Worm (Caenorhabditis elegans): ENCODE data around the gene Y56A3A.2.

Y56A3A.2 gene

ce11 chrIII:11843007-11843406, 19.0 kb downstream of the Y56A3A.2 start:
- no peak for TF ChIP-seq tbx-2 (tag; optimal IDR thresholded peaks at IDR 0.05)
- TF ChIP-seq mdl-1 (tag; optimal IDR thresholded peaks at IDR 0.05), result no peak
- TF ChIP-seq hmg-11 (tag; optimal IDR thresholded peaks at IDR 0.05), result no peak

DNA sequence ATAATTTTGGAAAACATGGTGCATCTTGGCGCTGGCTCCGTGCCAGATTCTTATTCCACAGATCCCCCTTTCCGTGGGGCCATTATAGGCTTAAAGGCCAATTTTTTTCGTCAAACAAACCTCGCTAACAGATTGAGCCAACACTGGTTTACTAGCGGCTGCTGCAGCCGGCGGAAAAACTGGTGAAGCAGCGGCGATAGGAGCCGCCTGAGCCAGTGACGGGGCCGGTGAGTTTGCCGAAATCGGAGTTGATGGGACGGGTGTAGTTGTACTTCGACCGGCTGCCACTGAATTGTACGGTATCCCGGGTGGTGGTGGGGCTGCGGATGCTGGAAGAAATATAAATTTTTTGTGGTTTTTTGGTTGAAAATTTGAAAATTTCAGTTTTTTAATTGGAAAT, 20.3 kb downstream of the Y56A3A.2 start:
- TF ChIP-seq eor-1 (tag; optimal IDR thresholded peaks at IDR 0.05) (no peak), ceh-16 (tag; optimal IDR thresholded peaks at IDR 0.05) (no peak), ZK546.5 (tag; optimal IDR thresholded peaks at IDR 0.05) (no peak), jun-1 (tag; optimal IDR thresholded peaks at IDR 0.05) (no peak), unc-62 (GFP tag; optimal IDR thresholded peaks at IDR 0.05) (no peak), skn-1 (tag; optimal IDR thresholded peaks at IDR 0.05) (no peak), ceh-28 (tag; optimal IDR thresholded peaks at IDR 0.05) (no peak), nfya-1 (tag; optimal IDR thresholded peaks at IDR 0.05; ENCODE audit: insufficient read depth) (no peak), mdl-1 (tag; optimal IDR thresholded peaks at IDR 0.05) (no peak), nhr-28 (tag; optimal IDR thresholded peaks at IDR 0.05) (no peak), unc-39 (tag; optimal IDR thresholded peaks at IDR 0.05) (no peak), ztf-4 (tag; optimal IDR thresholded peaks at IDR 0.05) (no peak), mml-1 (tag; optimal IDR thresholded peaks at IDR 0.05) (no peak), nhr-43 (tag; optimal IDR thresholded peaks at IDR 0.05; ENCODE audit: poor library complexity, severe bottlenecking) (no peak), egl-27 (tag; optimal IDR thresholded peaks at IDR 0.05) (no peak), fkh-10 (GFP tag; optimal IDR thresholded peaks at IDR 0.05) (no peak)

DNA sequence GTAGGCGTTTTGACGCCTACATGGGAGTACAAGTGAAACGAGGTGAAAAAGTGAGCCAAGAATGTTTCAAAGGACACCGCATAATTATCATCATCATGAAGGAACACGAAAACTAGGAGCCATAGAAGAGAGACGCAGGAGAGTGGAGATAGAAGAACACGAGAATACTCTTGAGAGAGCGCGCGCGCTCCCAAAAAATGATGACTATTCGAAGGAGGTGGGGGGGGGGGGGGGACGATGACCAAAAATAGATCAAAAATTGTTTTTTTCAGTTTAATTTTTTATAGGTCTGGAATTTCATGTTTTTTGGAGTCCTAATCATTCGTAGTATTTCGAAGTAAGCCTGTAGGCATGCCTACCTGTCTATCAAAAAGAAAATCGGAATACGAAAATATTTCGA, 25.3 kb downstream of the Y56A3A.2 start:
- peak; percentile 8 for TF ChIP-seq hmg-11 (tag; optimal IDR thresholded peaks at IDR 0.05)
- TF ChIP-seq egl-5 (tag; optimal IDR thresholded peaks at IDR 0.05), result no peak
- peak; percentile 92 for TF ChIP-seq skn-1 (tag; optimal IDR thresholded peaks at IDR 0.05)
- peak; percentile 21 for TF ChIP-seq nfya-1 (tag; optimal IDR thresholded peaks at IDR 0.05; ENCODE audit: insufficient read depth)
- TF ChIP-seq nhr-77 (tag; optimal IDR thresholded peaks at IDR 0.05), result no peak
- TF ChIP-seq nhr-25 (tag; optimal IDR thresholded peaks at IDR 0.05), result no peak
- TF ChIP-seq mml-1 (tag; optimal IDR thresholded peaks at IDR 0.05), result no peak
- TF ChIP-seq ceh-9 (tag; optimal IDR thresholded peaks at IDR 0.05), result no peak
- no peak for TF ChIP-seq nhr-12 (tag; optimal IDR thresholded peaks at IDR 0.05)
- TF ChIP-seq mdl-1 (tag; optimal IDR thresholded peaks at IDR 0.05), result no peak

DNA sequence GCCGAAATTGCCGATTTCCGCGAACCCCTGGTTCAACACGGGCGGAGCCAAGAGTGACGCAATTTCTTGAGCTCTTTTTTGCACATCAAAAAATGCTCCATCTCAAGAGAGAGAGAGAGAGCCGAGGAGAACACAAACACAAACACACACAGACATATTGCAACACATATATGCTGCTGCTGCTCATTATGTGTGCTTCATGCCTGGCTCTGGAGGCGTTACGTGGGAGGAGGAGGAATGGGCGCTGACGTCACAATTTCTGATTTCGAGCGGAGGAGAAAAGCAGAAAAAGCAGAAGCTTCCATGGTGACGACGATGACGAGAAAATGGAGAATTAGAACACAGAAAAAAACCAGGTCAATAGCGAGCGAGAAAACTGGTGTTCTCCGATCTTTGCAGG, 26.0 kb downstream of the Y56A3A.2 start:
- peak; percentile 7 for TF ChIP-seq pha-4 (tag; optimal IDR thresholded peaks at IDR 0.05)
- peak; percentile 51 for TF ChIP-seq nfya-1 (tag; optimal IDR thresholded peaks at IDR 0.05; ENCODE audit: insufficient read depth)
- no peak for TF ChIP-seq fkh-10 (GFP tag; optimal IDR thresholded peaks at IDR 0.05)
- TF ChIP-seq egl-5 (tag; optimal IDR thresholded peaks at IDR 0.05), result peak; percentile 13

DNA sequence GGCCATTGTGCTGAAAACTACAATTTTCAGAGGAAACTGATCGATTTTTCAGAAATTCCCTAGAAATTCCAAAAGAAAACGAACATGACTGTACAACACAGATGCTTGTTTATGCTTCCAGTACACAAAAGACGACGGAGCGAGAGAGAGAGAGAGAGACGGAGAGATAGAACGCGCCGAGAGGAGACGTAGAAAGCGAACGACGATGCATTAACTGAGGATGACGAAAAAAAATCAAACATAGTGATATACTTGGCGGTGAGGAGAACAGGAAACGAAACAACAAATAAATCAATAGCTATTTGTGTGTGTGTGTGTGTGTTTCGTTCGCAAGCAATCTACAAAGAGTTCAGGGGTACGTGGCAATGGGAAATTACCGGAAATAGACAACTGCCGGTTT, 27.3 kb downstream of the Y56A3A.2 start:
- TF ChIP-seq pha-4 (tag; optimal IDR thresholded peaks at IDR 0.05) (peak; percentile 96), elt-2 (tag; optimal IDR thresholded peaks at IDR 0.05) (peak; percentile 42), eor-1 (tag; optimal IDR thresholded peaks at IDR 0.05) (no peak), jun-1 (tag; optimal IDR thresholded peaks at IDR 0.05) (no peak), fkh-10 (GFP tag; optimal IDR thresholded peaks at IDR 0.05) (no peak), fkh-2 (tag; optimal IDR thresholded peaks at IDR 0.05) (no peak), nhr-237 (tag; optimal IDR thresholded peaks at IDR 0.05) (no peak), ceh-9 (tag; optimal IDR thresholded peaks at IDR 0.05) (no peak), ama-1 (optimal IDR thresholded peaks at IDR 0.05) (peak; percentile 20), egl-5 (tag; optimal IDR thresholded peaks at IDR 0.05) (peak; percentile 50), nhr-12 (tag; optimal IDR thresholded peaks at IDR 0.05) (no peak), egl-27 (tag; optimal IDR thresholded peaks at IDR 0.05) (no peak), mdl-1 (tag; optimal IDR thresholded peaks at IDR 0.05) (no peak), lin-15B (tag; optimal IDR thresholded peaks at IDR 0.05) (no peak), skn-1 (tag; optimal IDR thresholded peaks at IDR 0.05) (peak; percentile 75), ztf-4 (tag; optimal IDR thresholded peaks at IDR 0.05) (no peak), zag-1 (tag; optimal IDR thresholded peaks at IDR 0.05) (no peak), lsy-12 (tag; optimal IDR thresholded peaks at IDR 0.05) (no peak), ceh-28 (tag; optimal IDR thresholded peaks at IDR 0.05) (peak; percentile 37), ceh-82 (tag; optimal IDR thresholded peaks at IDR 0.05) (no peak), snpc-4 (tag; optimal IDR thresholded peaks at IDR 0.05) (peak; percentile 17), elt-1 (tag; optimal IDR thresholded peaks at IDR 0.05) (no peak), unc-62 (GFP tag; optimal IDR thresholded peaks at IDR 0.05) (no peak), lin-39 (tag; optimal IDR thresholded peaks at IDR 0.05) (peak; percentile 15), fos-1 (tag; optimal IDR thresholded peaks at IDR 0.05) (no peak), aly-2 (tag; optimal IDR thresholded peaks at IDR 0.05) (no peak), nhr-76 (tag; optimal IDR thresholded peaks at IDR 0.05) (no peak), nhr-77 (tag; optimal IDR thresholded peaks at IDR 0.05) (no peak), nhr-11 (tag; optimal IDR thresholded peaks at IDR 0.05) (no peak), elt-3 (tag; optimal IDR thresholded peaks at IDR 0.05) (no peak), nfya-1 (tag; optimal IDR thresholded peaks at IDR 0.05; ENCODE audit: insufficient read depth) (peak; percentile 50), pqm-1 (tag; optimal IDR thresholded peaks at IDR 0.05) (peak; percentile 61), sea-2 (GFP tag; optimal IDR thresholded peaks at IDR 0.05) (no peak), hmg-11 (tag; optimal IDR thresholded peaks at IDR 0.05) (peak; percentile 18), nhr-28 (tag; optimal IDR thresholded peaks at IDR 0.05) (no peak), mml-1 (tag; optimal IDR thresholded peaks at IDR 0.05) (no peak)
